Fruit fly (Drosophila melanogaster): ENCODE results near the gene CG18493.

Gene CG18493

DNA sequence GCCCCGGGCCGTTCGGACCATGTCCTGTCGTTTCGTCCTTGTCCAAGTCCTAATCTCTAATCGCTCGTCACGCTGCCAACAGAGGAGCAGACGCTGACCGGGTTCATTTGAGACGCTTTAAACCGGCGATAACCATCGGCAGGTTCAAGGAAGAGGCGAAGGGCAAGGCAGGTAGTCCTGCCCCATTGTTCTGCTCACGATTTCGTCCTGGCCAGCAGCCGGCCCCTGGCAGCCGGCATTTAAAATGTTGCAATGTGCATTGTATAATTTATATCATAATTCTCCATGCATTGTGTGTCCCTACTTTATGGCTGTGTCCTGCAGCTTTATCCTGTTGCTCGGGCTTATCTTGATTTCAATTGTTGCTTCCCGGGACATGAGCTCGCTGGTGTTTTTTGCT, 44.9 kb upstream of the CG18493 start (continued):
- peak; percentile 30 for TF ChIP-seq kni (GFP tag; optimal IDR thresholded peaks at IDR 0.05)
- no peak for TF ChIP-seq al (GFP tag; IDR thresholded peaks at IDR 0.05)
- 0 out of 3 replicates have a peak, but pooled peaks have one; percentile 35 for TF ChIP-seq CG2889 (GFP tag; IDR thresholded peaks at IDR 0.05)
- peak; percentile 61 for TF ChIP-seq ac (GFP tag; optimal IDR thresholded peaks at IDR 0.05)

- TF ChIP-seq CG10979 (tag; optimal IDR thresholded peaks at IDR 0.05) (no peak), twi (tag; optimal IDR thresholded peaks at IDR 0.05) (peak; percentile 97), CG2712 (tag; optimal IDR thresholded peaks at IDR 0.05) (no peak), odd (GFP tag; optimal IDR thresholded peaks at IDR 0.05) (no peak), ab (GFP tag; optimal IDR thresholded peaks at IDR 0.05) (no peak), crol (GFP tag; IDR thresholded peaks at IDR 0.05) (no peak), MTF-1 (GFP tag; optimal IDR thresholded peaks at IDR 0.05; ENCODE audit: borderline replicate concordance) (no peak)
These were observed 43.5 kb upstream of the CG18493 start for dm6 chr3R:19346532-19346931.

DNA sequence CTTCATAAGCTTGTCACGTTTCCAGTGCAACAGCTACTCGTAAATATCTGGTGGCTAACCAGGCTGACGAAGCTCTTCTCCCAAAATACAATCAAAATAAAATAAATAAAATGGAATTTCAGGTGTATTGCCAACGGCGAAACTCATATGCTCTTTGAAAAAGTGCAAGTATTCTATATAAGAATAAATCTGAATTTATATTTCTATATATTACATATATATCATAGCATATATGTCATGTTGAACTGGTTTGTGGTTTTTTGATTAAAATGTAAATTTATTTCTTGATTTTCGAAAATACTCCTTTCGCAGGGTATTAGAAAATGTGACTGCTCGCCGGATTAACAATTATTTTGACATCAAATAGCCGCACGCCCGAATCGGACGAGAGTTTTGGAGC, 42.4 kb upstream of the CG18493 start:
- TF ChIP-seq B-H1 (GFP tag; IDR thresholded peaks at IDR 0.05): no peak
- TF ChIP-seq CG42726 (GFP tag; IDR thresholded peaks at IDR 0.05; ENCODE audit: partially characterized antibody): no peak
- peak; percentile 14 for TF ChIP-seq Sox102F (GFP tag; optimal IDR thresholded peaks at IDR 0.05)
- TF ChIP-seq CG8290 (GFP tag; optimal IDR thresholded peaks at IDR 0.05): no peak
- no peak for TF ChIP-seq CG8290 (tag; optimal IDR thresholded peaks at IDR 0.05)
- TF ChIP-seq vvl (GFP tag; IDR thresholded peaks at IDR 0.05): no peak
- TF ChIP-seq tin (GFP tag; optimal IDR thresholded peaks at IDR 0.05): no peak
- TF ChIP-seq ci (GFP tag; IDR thresholded peaks at IDR 0.05): no peak
- no peak for TF ChIP-seq CG7963 (GFP tag; IDR thresholded peaks at IDR 0.05; ENCODE audit: partially characterized antibody)
- no peak for TF ChIP-seq CG4424 (GFP tag; optimal IDR thresholded peaks at IDR 0.05)
- no peak for TF ChIP-seq scrt (GFP tag; optimal IDR thresholded peaks at IDR 0.05)
- TF ChIP-seq YL-1 (GFP tag; optimal IDR thresholded peaks at IDR 0.05): no peak
- TF ChIP-seq CG8359 (GFP tag; optimal IDR thresholded peaks at IDR 0.05; ENCODE audit: borderline replicate concordance): no peak
- no peak for TF ChIP-seq Dip3 (GFP tag; optimal IDR thresholded peaks at IDR 0.05)
- no peak for TF ChIP-seq gcm (GFP tag; optimal IDR thresholded peaks at IDR 0.05)
- TF ChIP-seq CG7786 (GFP tag; optimal IDR thresholded peaks at IDR 0.05): no peak
- no peak for TF ChIP-seq Eip74EF (GFP tag; optimal IDR thresholded peaks at IDR 0.05)
- no peak for TF ChIP-seq Mad (GFP tag; optimal IDR thresholded peaks at IDR 0.05)
- TF ChIP-seq Chrac-16 (GFP tag; optimal IDR thresholded peaks at IDR 0.05): no peak
- TF ChIP-seq CG7987 (GFP tag; optimal IDR thresholded peaks at IDR 0.05): no peak
- TF ChIP-seq CG14050 (GFP tag; IDR thresholded peaks at IDR 0.05): no peak
- no peak for TF ChIP-seq fd102C (GFP tag; optimal IDR thresholded peaks at IDR 0.05)
- no peak for TF ChIP-seq NC2α (GFP tag; optimal IDR thresholded peaks at IDR 0.05)
- no peak for TF ChIP-seq phol (tag; optimal IDR thresholded peaks at IDR 0.05)
- TF ChIP-seq CoRest (tag; optimal IDR thresholded peaks at IDR 0.05): peak; percentile 0
- TF ChIP-seq Lpt (GFP tag; optimal IDR thresholded peaks at IDR 0.05): no peak
- no peak for TF ChIP-seq unpg (GFP tag; optimal IDR thresholded peaks at IDR 0.05)
- no peak for TF ChIP-seq hb (GFP tag; IDR thresholded peaks at IDR 0.05; ENCODE audit: partially characterized antibody)
- TF ChIP-seq pum (GFP tag; optimal IDR thresholded peaks at IDR 0.05): no peak
- no peak for TF ChIP-seq ewg (GFP tag; optimal IDR thresholded peaks at IDR 0.05)
- TF ChIP-seq ranshi (GFP tag; IDR thresholded peaks at IDR 0.05): 0 out of 2 replicates have a peak, but pooled peaks have one; percentile 13
- no peak for TF ChIP-seq Neu2 (GFP tag; optimal IDR thresholded peaks at IDR 0.05; ENCODE audit: borderline replicate concordance)
- no peak for TF ChIP-seq CG6175 (GFP tag; IDR thresholded peaks at IDR 0.05)
- no peak for TF ChIP-seq shn (GFP tag; optimal IDR thresholded peaks at IDR 0.05)
- TF ChIP-seq tna (GFP tag; IDR thresholded peaks at IDR 0.05; ENCODE audit: partially characterized antibody): no peak
- no peak for TF ChIP-seq CG8478 (optimal IDR thresholded peaks at IDR 0.05)
- no peak for TF ChIP-seq CG10267 (tag; optimal IDR thresholded peaks at IDR 0.05)
- TF ChIP-seq zfh2 (GFP tag; optimal IDR thresholded peaks at IDR 0.05): no peak
